Worm (Caenorhabditis elegans) whole organism, midembryonic: ENCODE data around the gene ostf-4.

Source experiments
- T22C8.4 ChIP-seq: fragments of 200-800 bp; sonication (Bioruptor generic); IDR thresholded peaks from 2 replicates; pipeline ENCODE4 v1.3.6; 2022; ENCODE audit warnings: missing genetic modification characterization, missing compliant biosample characterization
- cog-1 ChIP-seq: sonication (generic microtip); optimal IDR thresholded peaks from 2 replicates; lab custom pipeline; 2016; ENCODE audit warnings: missing genetic modification characterization, missing compliant biosample characterization
- flt-1 ChIP-seq: fragments of 200-800 bp; sonication (Bioruptor generic); IDR thresholded peaks from 2 replicates; pipeline ENCODE4 v1.3.6; 2022; ENCODE audit warnings: missing genetic modification characterization, missing compliant biosample characterization
- klf-2 ChIP-seq: fragments of 200-800 bp; sonication (Bioruptor generic); conservative IDR thresholded peaks from 2 replicates; pipeline ENCODE4 v1.3.6; 2022; ENCODE audit warnings: missing genetic modification reagents, missing genetic modification characterization, missing compliant biosample characterization
- med-1 ChIP-seq: sonication (generic microtip); optimal IDR thresholded peaks from 2 replicates; lab custom pipeline; 2017; ENCODE audit warnings: missing genetic modification characterization, mild to moderate bottlenecking, missing compliant biosample characterization, antibody characterized with exemption, missing genetic modification reagents; ENCODE audit not compliant: insufficient read depth
- ref-1 ChIP-seq: fragments of 200-800 bp; sonication (Bioruptor generic); conservative IDR thresholded peaks from 2 replicates; pipeline ENCODE4 v1.3.6; 2022; ENCODE audit warnings: missing genetic modification reagents, missing genetic modification characterization, missing compliant biosample characterization
- tab-1 ChIP-seq: fragments of 200-800 bp; sonication (Bioruptor generic); IDR thresholded peaks from 2 replicates; pipeline ENCODE4 v1.3.6; 2022; ENCODE audit warnings: missing genetic modification characterization, missing compliant biosample characterization
- ztf-23 ChIP-seq: fragments of 200-800 bp; sonication (Bioruptor generic); IDR thresholded peaks from 2 replicates; pipeline ENCODE4 v1.3.6; 2022; ENCODE audit warnings: missing genetic modification reagents, missing genetic modification characterization, missing compliant biosample characterization

DNA sequence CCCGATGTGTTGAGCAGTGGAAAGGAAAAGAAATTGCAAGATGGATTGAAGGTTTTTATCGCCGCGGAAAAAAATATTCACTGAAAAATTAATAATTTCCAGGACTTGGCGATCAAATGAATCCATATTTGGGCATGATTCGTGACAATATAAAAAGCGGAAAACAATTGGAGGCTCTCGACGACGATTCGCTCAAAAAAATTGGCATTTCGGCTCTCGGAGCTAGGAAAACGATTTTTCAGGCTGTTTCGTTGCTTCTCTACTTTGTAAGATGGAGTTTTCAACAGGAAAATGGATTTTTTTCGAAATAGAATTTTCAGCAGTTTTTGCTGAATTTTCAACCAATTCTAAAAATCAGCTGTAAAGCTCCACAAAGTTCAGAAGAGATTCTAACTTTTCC, 46.6 kb downstream of the ostf-4 start:
- no peak for TF ChIP-seq tab-1
- TF ChIP-seq klf-2, result no peak
- TF ChIP-seq T22C8.4 (GFP tag; lab: Robert Waterston, UW), result no peak
- no peak for TF ChIP-seq med-1 (GFP tag; lab: Kevin White, UChicago)
- no peak for TF ChIP-seq ztf-23 (GFP tag; lab: Robert Waterston, UW)
- no peak for TF ChIP-seq flt-1 (GFP tag; lab: Robert Waterston, UW)
- TF ChIP-seq ref-1 (GFP tag; lab: Robert Waterston, UW), result no peak
- TF ChIP-seq cog-1, result no peak
